Worm (Caenorhabditis elegans) whole organism, L2 larva: ENCODE data around the gene rpl-33.

Source experiments
- C34F6.9 ChIP-seq: fragments of 150-350 bp; optimal IDR thresholded peaks from 2 replicates; lab custom pipeline; 2014; ENCODE audit warnings: missing biosample characterization, missing genetic modification characterization
- R02D3.7 ChIP-seq: fragments of 150-350 bp; optimal IDR thresholded peaks from 2 replicates; lab custom pipeline; 2014; ENCODE audit warnings: missing biosample characterization, missing genetic modification characterization
- Y55F3AM.14 ChIP-seq: fragments of 200-800 bp; sonication (Bioruptor generic); optimal IDR thresholded peaks from 2 replicates; lab custom pipeline; 2018; ENCODE audit warnings: mild to moderate bottlenecking, missing genetic modification characterization, missing compliant biosample characterization
- alr-1 ChIP-seq: fragments of 150-350 bp; optimal IDR thresholded peaks from 2 replicates; lab custom pipeline; 2014; ENCODE audit warnings: missing biosample characterization, missing genetic modification characterization
- aly-2 ChIP-seq: fragments of 150-350 bp; optimal IDR thresholded peaks from 2 replicates; lab custom pipeline; 2014; ENCODE audit warnings: missing biosample characterization, missing genetic modification characterization
- ama-1 ChIP-seq: fragments of 150-350 bp; optimal IDR thresholded peaks from 2 replicates; lab custom pipeline; 2018; ENCODE audit warnings: inconsistent platforms
- blmp-1 ChIP-seq: sonication (generic microtip); optimal IDR thresholded peaks from 2 replicates; lab custom pipeline; 2017; ENCODE audit warnings: missing genetic modification characterization, mild to moderate bottlenecking, missing compliant biosample characterization, antibody characterized with exemption, moderate library complexity; ENCODE audit not compliant: insufficient read depth
- ceh-16 ChIP-seq: fragments of 150-350 bp; optimal IDR thresholded peaks from 2 replicates; lab custom pipeline; 2014; ENCODE audit warnings: missing biosample characterization, missing genetic modification characterization
- dmd-4 ChIP-seq: sonication (generic microtip); optimal IDR thresholded peaks from 2 replicates; lab custom pipeline; 2017; ENCODE audit warnings: missing biosample characterization, missing genetic modification characterization
- egl-27 ChIP-seq: sonication (generic microtip); optimal IDR thresholded peaks from 3 replicates; lab custom pipeline; 2017; ENCODE audit warnings: missing biosample characterization, missing genetic modification reagents, missing genetic modification characterization
- elt-1 ChIP-seq: fragments of 150-350 bp; optimal IDR thresholded peaks from 2 replicates; lab custom pipeline; 2014; ENCODE audit warnings: missing biosample characterization, missing genetic modification characterization
- elt-3 ChIP-seq: sonication (generic microtip); optimal IDR thresholded peaks from 2 replicates; lab custom pipeline; 2017; ENCODE audit warnings: missing biosample characterization, missing genetic modification characterization
- fos-1 ChIP-seq: fragments of 150-350 bp; optimal IDR thresholded peaks from 2 replicates; lab custom pipeline; 2014; ENCODE audit warnings: missing biosample characterization, missing genetic modification characterization
- lin-11 ChIP-seq: fragments of 150-350 bp; sonication (generic microtip); optimal IDR thresholded peaks from 2 replicates; lab custom pipeline; 2014; ENCODE audit warnings: missing biosample characterization, missing genetic modification characterization, inconsistent platforms, mixed read lengths
- lin-13 ChIP-seq: fragments of 150-350 bp; optimal IDR thresholded peaks from 2 replicates; lab custom pipeline; 2014; ENCODE audit warnings: missing biosample characterization, missing genetic modification reagents, missing genetic modification characterization
- lin-39 ChIP-seq: fragments of 150-350 bp; optimal IDR thresholded peaks from 2 replicates; lab custom pipeline; 2014; ENCODE audit warnings: missing biosample characterization, missing genetic modification reagents, missing genetic modification characterization
- lsy-2 ChIP-seq, 2 experiments: fragments of 150-350 bp in 1 of 2; sonication (generic microtip) in 1 of 2; optimal IDR thresholded peaks; 2 replicates each; lab custom pipeline; 2014 to 2017; ENCODE audit warnings: missing biosample characterization in 2 of 2, missing genetic modification characterization in 2 of 2
- mab-5 ChIP-seq: fragments of 150-350 bp; optimal IDR thresholded peaks from 2 replicates; lab custom pipeline; 2014; ENCODE audit warnings: missing biosample characterization, missing genetic modification characterization
- mbf-1 ChIP-seq: sonication (generic microtip); optimal IDR thresholded peaks from 2 replicates; lab custom pipeline; 2017; ENCODE audit warnings: missing biosample characterization, missing genetic modification characterization
- mdl-1 ChIP-seq, 2 experiments: fragments of 150-350 bp in 1 of 2; sonication (generic microtip) in 1 of 2; optimal IDR thresholded peaks; 2 replicates each; lab custom pipeline; 2017; ENCODE audit warnings: missing biosample characterization in 2 of 2, missing genetic modification characterization in 2 of 2
- nhr-10 ChIP-seq: sonication (generic microtip); optimal IDR thresholded peaks from 2 replicates; lab custom pipeline; 2017; ENCODE audit warnings: missing biosample characterization, missing genetic modification characterization
- nhr-11 ChIP-seq: fragments of 150-350 bp; optimal IDR thresholded peaks from 2 replicates; lab custom pipeline; 2014; ENCODE audit warnings: missing biosample characterization, missing genetic modification characterization
- nhr-129 ChIP-seq: fragments of 150-350 bp; optimal IDR thresholded peaks from 2 replicates; lab custom pipeline; 2014; ENCODE audit warnings: missing biosample characterization, missing genetic modification characterization
- nhr-23 ChIP-seq: fragments of 150-350 bp; optimal IDR thresholded peaks from 2 replicates; lab custom pipeline; 2014; ENCODE audit warnings: missing biosample characterization, missing genetic modification reagents, missing genetic modification characterization
- nhr-237 ChIP-seq: fragments of 150-350 bp; optimal IDR thresholded peaks from 2 replicates; lab custom pipeline; 2014; ENCODE audit warnings: missing biosample characterization, missing genetic modification characterization
- nhr-25 ChIP-seq: fragments of 150-350 bp; sonication (generic microtip); optimal IDR thresholded peaks from 3 replicates; lab custom pipeline; 2014; ENCODE audit warnings: missing biosample characterization, missing genetic modification characterization
- nhr-6 ChIP-seq: fragments of 150-350 bp; optimal IDR thresholded peaks from 2 replicates; lab custom pipeline; 2014; ENCODE audit warnings: missing biosample characterization, missing genetic modification characterization
- nhr-77 ChIP-seq: fragments of 150-350 bp; optimal IDR thresholded peaks from 2 replicates; lab custom pipeline; 2014; ENCODE audit warnings: missing biosample characterization, missing genetic modification characterization
- skn-1 ChIP-seq: sonication (generic microtip); optimal IDR thresholded peaks from 2 replicates; lab custom pipeline; 2017; ENCODE audit warnings: missing biosample characterization, missing genetic modification characterization
- snpc-4 ChIP-seq: fragments of 150-350 bp; optimal IDR thresholded peaks from 2 replicates; lab custom pipeline; 2014; ENCODE audit warnings: missing biosample characterization, missing genetic modification characterization
- unc-39 ChIP-seq: fragments of 150-350 bp; optimal IDR thresholded peaks from 2 replicates; lab custom pipeline; 2014; ENCODE audit warnings: missing biosample characterization, missing genetic modification characterization
- unc-55 ChIP-seq: fragments of 150-350 bp; sonication (generic microtip); optimal IDR thresholded peaks from 3 replicates; lab custom pipeline; 2014; ENCODE audit warnings: missing biosample characterization, missing genetic modification reagents, missing genetic modification characterization
- unc-62 ChIP-seq: fragments of 150-350 bp; optimal IDR thresholded peaks from 2 replicates; lab custom pipeline; 2014; ENCODE audit warnings: missing biosample characterization, missing genetic modification reagents, missing genetic modification characterization
- zag-1 ChIP-seq: fragments of 150-350 bp; optimal IDR thresholded peaks from 2 replicates; lab custom pipeline; 2014; ENCODE audit warnings: missing biosample characterization, missing genetic modification characterization
- ztf-1 ChIP-seq: fragments of 200-800 bp; sonication (Bioruptor generic); conservative IDR thresholded peaks from 2 replicates; pipeline ENCODE4 v1.3.6; 2022; ENCODE audit warnings: missing genetic modification characterization, missing compliant biosample characterization
- ztf-11 ChIP-seq: sonication (generic microtip); optimal IDR thresholded peaks from 2 replicates; lab custom pipeline; 2017; ENCODE audit warnings: missing biosample characterization, missing genetic modification characterization
- ztf-4 ChIP-seq: fragments of 150-350 bp; optimal IDR thresholded peaks from 2 replicates; lab custom pipeline; 2014; ENCODE audit warnings: missing biosample characterization, missing genetic modification characterization

Gene rpl-33

DNA sequence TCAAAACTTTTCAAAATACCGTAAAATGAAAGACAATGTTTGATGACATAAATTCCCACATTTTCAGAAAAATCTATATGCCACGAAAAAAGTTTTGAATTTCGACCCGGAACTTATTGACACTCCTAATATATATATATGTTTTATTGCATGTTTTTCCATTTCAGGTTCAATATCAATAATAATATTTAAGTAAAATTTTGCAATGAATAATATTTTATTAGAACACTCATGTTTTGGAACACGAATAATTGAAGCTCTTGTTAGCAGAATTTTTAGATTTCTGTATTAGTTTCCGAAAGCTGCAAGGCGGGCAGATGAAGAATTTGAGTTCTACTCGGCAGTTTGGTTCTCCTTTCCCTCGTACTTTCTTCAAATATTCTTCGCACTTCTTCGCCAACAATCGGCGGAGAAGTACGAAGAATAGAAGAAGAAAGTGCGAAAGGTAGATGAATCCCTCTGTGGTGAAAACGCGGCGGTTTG lies 12.0 kb upstream of the rpl-33 start, which contains the start of gene T02G5.3:
Gene T02G5.3 (plus strand): TSS at position 51 of the 483 bp plus-strand sequence.
- TF ChIP-seq elt-3 (tag; lab: Kevin White, UChicago) (no peak), nhr-129 (no peak), blmp-1 (tag; lab: Kevin White, UChicago) (no peak), mdl-1 (tag; optimal IDR thresholded peaks at IDR 0.05; lab: Kevin White, UChicago) (no peak), unc-62 (GFP tag; lab: Kevin White, UChicago) (no peak), fos-1 (tag; lab: Kevin White, UChicago) (no peak), ama-1 (lab: Kevin White, UChicago) (no peak), ztf-1 (no peak), alr-1 (tag; lab: Kevin White, UChicago) (no peak), nhr-237 (tag; lab: Kevin White, UChicago) (no peak), ztf-11 (no peak), nhr-25 (tag; lab: Kevin White, UChicago) (no peak), aly-2 (tag; lab: Kevin White, UChicago) (no peak), lin-39 (tag; lab: Kevin White, UChicago) (no peak), mab-5 (tag; lab: Kevin White, UChicago) (no peak), snpc-4 (tag; lab: Kevin White, UChicago) (no peak), nhr-11 (tag; lab: Kevin White, UChicago) (no peak), egl-27 (tag; lab: Kevin White, UChicago) (no peak)

DNA sequence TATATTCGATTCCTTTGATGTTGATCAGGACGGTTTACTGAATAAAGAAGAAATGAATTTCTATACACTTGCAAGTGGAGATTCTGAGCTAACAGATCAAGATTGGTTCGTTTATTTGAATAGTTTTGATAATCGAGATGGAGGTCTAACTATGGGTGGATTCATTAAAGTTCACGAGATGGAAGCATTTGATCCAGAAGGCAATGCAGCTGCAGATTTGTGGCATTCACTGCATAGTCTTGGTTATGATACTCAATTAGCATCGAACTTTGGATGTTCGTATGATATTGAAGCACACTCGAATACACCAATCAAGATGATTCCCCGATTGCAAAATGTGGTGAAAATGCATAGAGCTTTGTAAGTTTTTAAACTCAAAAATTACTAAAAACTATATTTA lies 9.4 kb upstream of the rpl-33 start:
- TF ChIP-seq nhr-23 (tag; lab: Kevin White, UChicago), result no peak
- no peak for TF ChIP-seq egl-27 (tag; lab: Kevin White, UChicago)
- TF ChIP-seq nhr-6 (tag; lab: Kevin White, UChicago), result no peak
- TF ChIP-seq elt-3 (tag; lab: Kevin White, UChicago), result no peak
- no peak for TF ChIP-seq nhr-77 (tag; lab: Kevin White, UChicago)
- TF ChIP-seq nhr-10 (tag; lab: Kevin White, UChicago), result no peak
- no peak for TF ChIP-seq nhr-129
- no peak for TF ChIP-seq ztf-11
- TF ChIP-seq lsy-2 (tag; optimal IDR thresholded peaks at IDR 0.05; lab: Kevin White, UChicago), result no peak
- TF ChIP-seq C34F6.9, result no peak
- TF ChIP-seq unc-55 (GFP tag; lab: Kevin White, UChicago), result no peak
- TF ChIP-seq aly-2 (tag; lab: Kevin White, UChicago), result no peak
- TF ChIP-seq ceh-16 (tag; lab: Kevin White, UChicago), result no peak
- no peak for TF ChIP-seq lin-13 (GFP tag; lab: Kevin White, UChicago)
- TF ChIP-seq blmp-1 (tag; lab: Kevin White, UChicago), result no peak
- no peak for TF ChIP-seq mbf-1 (tag; lab: Kevin White, UChicago)

DNA sequence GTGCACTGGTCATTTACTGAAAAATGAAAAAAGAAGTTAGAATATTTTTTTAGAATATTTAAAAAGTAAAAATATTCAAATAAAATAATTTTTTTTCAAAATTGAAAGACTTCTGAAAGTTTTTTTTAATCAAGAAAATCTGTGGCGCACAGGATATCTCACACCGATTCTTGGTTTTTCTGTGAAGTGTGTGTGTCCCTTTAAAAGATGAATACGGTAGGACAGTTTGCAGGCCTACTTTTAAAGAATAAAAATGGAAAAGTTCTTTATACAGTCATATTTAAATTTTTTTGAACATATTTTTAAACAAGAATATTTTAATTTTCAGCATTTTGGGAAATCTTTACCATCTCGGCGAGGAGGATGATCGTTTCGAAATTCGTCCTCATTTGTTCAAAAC lies 6.8 kb upstream of the rpl-33 start, which contains the start of gene mct-5:
Gene mct-5 (minus strand): TSS at position 16 of the 400 bp plus-strand sequence.
- no peak for TF ChIP-seq mab-5 (tag; lab: Kevin White, UChicago)
- no peak for TF ChIP-seq dmd-4 (tag; lab: Kevin White, UChicago)
- TF ChIP-seq elt-3 (tag; lab: Kevin White, UChicago), result no peak
- TF ChIP-seq Y55F3AM.14 (GFP tag; lab: Kevin White, UChicago), result no peak
- no peak for TF ChIP-seq ztf-4 (tag; lab: Kevin White, UChicago)
- no peak for TF ChIP-seq R02D3.7 (tag; lab: Kevin White, UChicago)
- no peak for TF ChIP-seq skn-1
- no peak for TF ChIP-seq zag-1 (tag; lab: Kevin White, UChicago)

DNA sequence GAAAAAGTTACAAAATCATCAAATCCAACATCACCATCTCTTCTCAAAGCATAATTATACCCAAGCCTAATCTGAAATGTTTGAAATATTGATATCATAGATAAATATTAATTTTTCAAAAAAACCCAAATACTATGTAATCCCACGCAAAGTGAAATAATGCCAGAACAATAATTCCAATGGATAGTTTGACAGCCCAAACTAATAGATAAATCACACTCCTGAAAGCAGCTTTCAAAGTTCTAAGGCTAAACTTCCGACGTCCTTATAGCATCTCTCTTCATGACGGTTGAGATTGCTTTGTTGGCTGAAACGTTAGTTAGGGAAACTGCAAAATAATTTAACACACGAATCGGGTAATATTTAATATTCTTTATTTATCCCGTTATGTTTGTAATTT lies 6.1 kb upstream of the rpl-33 start:
- no peak for TF ChIP-seq elt-1 (tag; lab: Kevin White, UChicago)
- TF ChIP-seq nhr-237 (tag; lab: Kevin White, UChicago), result no peak
- TF ChIP-seq R02D3.7 (tag; lab: Kevin White, UChicago), result no peak
- no peak for TF ChIP-seq lin-11 (tag; lab: Kevin White, UChicago)
- TF ChIP-seq unc-39 (tag; lab: Kevin White, UChicago), result no peak
- no peak for TF ChIP-seq lin-13 (GFP tag; lab: Kevin White, UChicago)
- no peak for TF ChIP-seq elt-3 (tag; lab: Kevin White, UChicago)
- TF ChIP-seq zag-1 (tag; lab: Kevin White, UChicago), result no peak
- TF ChIP-seq alr-1 (tag; lab: Kevin White, UChicago), result no peak
- TF ChIP-seq nhr-129, result no peak
